Worm (Caenorhabditis elegans) whole organism, L4 larva: ENCODE measurements around the gene noca-1.

Experiments used
- ceh-62 ChIP-seq: sonication (generic microtip); optimal IDR thresholded peaks from 2 replicates; lab custom pipeline; 2017; ENCODE audit warnings: missing biosample characterization, missing genetic modification characterization
- zfp-3 ChIP-seq: fragments of 200-800 bp; sonication (Bioruptor generic); conservative IDR thresholded peaks from 2 replicates; pipeline ENCODE4 v1.3.6; 2022; ENCODE audit warnings: missing genetic modification reagents, missing genetic modification characterization, missing compliant biosample characterization

- TF ChIP-seq ceh-62 (tag; lab: Kevin White, UChicago), result no peak
- no peak for TF ChIP-seq zfp-3
Measured at ce11 chrV:13157073-13157472, 4.4 kb downstream of the noca-1 start.
